Worm (Caenorhabditis elegans): ENCODE results near the gene ZC443.3.
A peak's percentile ranks its signal among the peaks of the same experiment; 100 is the strongest.

Gene ZC443.3

ce11 chrV:12814481-12814882, 560 bp upstream of the ZC443.3 start (continued):
- TF ChIP-seq pag-3 (tag; optimal IDR thresholded peaks at IDR 0.05; ENCODE audit: borderline replicate concordance) = no peak
- TF ChIP-seq ets-4 (tag; optimal IDR thresholded peaks at IDR 0.05) = peak; percentile 23
- TF ChIP-seq pax-1 (tag; optimal IDR thresholded peaks at IDR 0.05) = no peak
- peak; percentile 70 for TF ChIP-seq unc-55 (GFP tag; optimal IDR thresholded peaks at IDR 0.05)
- no peak for TF ChIP-seq ceh-6 (GFP tag; optimal IDR thresholded peaks at IDR 0.05)
- no peak for TF ChIP-seq dve-1 (tag; optimal IDR thresholded peaks at IDR 0.05)
- no peak for TF ChIP-seq unc-86 (tag; optimal IDR thresholded peaks at IDR 0.05)
- TF ChIP-seq nhr-11 (tag; optimal IDR thresholded peaks at IDR 0.05) = no peak
- TF ChIP-seq ceh-31 (tag; optimal IDR thresholded peaks at IDR 0.05) = peak; percentile 76
- no peak for TF ChIP-seq fax-1 (tag; optimal IDR thresholded peaks at IDR 0.05)
- peak; percentile 29 for TF ChIP-seq ceh-19 (GFP tag; optimal IDR thresholded peaks at IDR 0.05)
- TF ChIP-seq tbx-2 (tag; optimal IDR thresholded peaks at IDR 0.05) = peak; percentile 62
- no peak for TF ChIP-seq pros-1 (tag; optimal IDR thresholded peaks at IDR 0.05)
- TF ChIP-seq K02D7.2 (tag; optimal IDR thresholded peaks at IDR 0.05) = no peak
- TF ChIP-seq ceh-18 (tag; optimal IDR thresholded peaks at IDR 0.05) = peak; percentile 69
- TF ChIP-seq rnt-1 (tag; optimal IDR thresholded peaks at IDR 0.05) = peak; percentile 57
- TF ChIP-seq fkh-10 (GFP tag; optimal IDR thresholded peaks at IDR 0.05) = no peak
- no peak for TF ChIP-seq elt-4 (tag; optimal IDR thresholded peaks at IDR 0.05)
- TF ChIP-seq ama-1 (optimal IDR thresholded peaks at IDR 0.05) = no peak
- no peak for TF ChIP-seq madf-2 (tag; optimal IDR thresholded peaks at IDR 0.05)
- TF ChIP-seq ceh-34 (tag; optimal IDR thresholded peaks at IDR 0.05) = peak; percentile 84
- TF ChIP-seq ceh-24 (tag; optimal IDR thresholded peaks at IDR 0.05) = no peak
- no peak for TF ChIP-seq gmeb-2 (tag; optimal IDR thresholded peaks at IDR 0.05)
- no peak for TF ChIP-seq ceh-45 (GFP tag; IDR thresholded peaks at IDR 0.05)
- no peak for TF ChIP-seq C38D4.7 (GFP tag; optimal IDR thresholded peaks at IDR 0.05)
- peak; percentile 42 for TF ChIP-seq ceh-14 (tag; optimal IDR thresholded peaks at IDR 0.05)
- TF ChIP-seq ceh-48 (tag; optimal IDR thresholded peaks at IDR 0.05) = no peak
- TF ChIP-seq hlh-30 (tag; optimal IDR thresholded peaks at IDR 0.05; ENCODE audit: insufficient read depth) = peak; percentile 96
- no peak for TF ChIP-seq pqm-1 (tag; optimal IDR thresholded peaks at IDR 0.05)
- TF ChIP-seq zip-5 (tag; optimal IDR thresholded peaks at IDR 0.05) = no peak
- TF ChIP-seq elt-2 (tag; optimal IDR thresholded peaks at IDR 0.05) = no peak
- TF ChIP-seq sox-2 (GFP tag; IDR thresholded peaks at IDR 0.05) = no peak
- no peak for TF ChIP-seq dmd-4 (tag; optimal IDR thresholded peaks at IDR 0.05; ENCODE audit: borderline replicate concordance)
- no peak for TF ChIP-seq ceh-22 (tag; optimal IDR thresholded peaks at IDR 0.05)
- TF ChIP-seq F13H6.1 (tag; optimal IDR thresholded peaks at IDR 0.05) = peak; percentile 63
- TF ChIP-seq C08G9.2 (tag; optimal IDR thresholded peaks at IDR 0.05) = peak; percentile 53
- no peak for TF ChIP-seq ahr-1 (tag; optimal IDR thresholded peaks at IDR 0.05)
- TF ChIP-seq che-1 (tag; optimal IDR thresholded peaks at IDR 0.05) = no peak

- TF ChIP-seq K02D7.2 (tag; optimal IDR thresholded peaks at IDR 0.05) (no peak), ama-1 (optimal IDR thresholded peaks at IDR 0.05) (peak; percentile 62), ceh-34 (tag; optimal IDR thresholded peaks at IDR 0.05) (peak; percentile 31)
Measured at ce11 chrV:12811810-12812209, 2.1 kb downstream of the ZC443.3 start.

- TF ChIP-seq nfya-1 (tag; optimal IDR thresholded peaks at IDR 0.05) (peak; percentile 7), ceh-14 (tag; optimal IDR thresholded peaks at IDR 0.05) (no peak)
Measured at ce11 chrV:12811126-12811525, 2.8 kb downstream of the ZC443.3 start, which contains the start of gene ZC443.2. Gene ZC443.2, minus strand, starts transcription at chrV:12811192.

ce11 chrV:12809876-12810275, 4.0 kb downstream of the ZC443.3 start, which contains the start of gene ZC443.1:
Gene ZC443.1, minus strand, starts transcription at chrV:12810080.
- TF ChIP-seq ahr-1 (tag; optimal IDR thresholded peaks at IDR 0.05) = no peak
- no peak for TF ChIP-seq ref-2 (tag; optimal IDR thresholded peaks at IDR 0.05)
- TF ChIP-seq unc-55 (GFP tag; optimal IDR thresholded peaks at IDR 0.05) = no peak

Measured in whole organism, late embryonic.